Worm (Caenorhabditis elegans): ENCODE results near the gene ace-1.

- no peak for TF ChIP-seq lsy-2 (tag; optimal IDR thresholded peaks at IDR 0.05)
- no peak for TF ChIP-seq alr-1 (tag; optimal IDR thresholded peaks at IDR 0.05)
- no peak for TF ChIP-seq unc-55 (GFP tag; optimal IDR thresholded peaks at IDR 0.05)
- TF ChIP-seq skn-1 (tag; optimal IDR thresholded peaks at IDR 0.05) = no peak
- no peak for TF ChIP-seq blmp-1 (tag; optimal IDR thresholded peaks at IDR 0.05; ENCODE audit: insufficient read depth)
- no peak for TF ChIP-seq elt-3 (tag; optimal IDR thresholded peaks at IDR 0.05)
- no peak for TF ChIP-seq lin-13 (GFP tag; optimal IDR thresholded peaks at IDR 0.05)
- TF ChIP-seq ZK546.5 (tag; optimal IDR thresholded peaks at IDR 0.05) = no peak
- no peak for TF ChIP-seq lin-39 (tag; optimal IDR thresholded peaks at IDR 0.05)
- TF ChIP-seq elt-1 (tag; optimal IDR thresholded peaks at IDR 0.05) = no peak
- no peak for TF ChIP-seq F13H6.1 (tag; optimal IDR thresholded peaks at IDR 0.05)
- TF ChIP-seq egl-27 (tag; optimal IDR thresholded peaks at IDR 0.05) = no peak
- TF ChIP-seq ztf-11 (tag; optimal IDR thresholded peaks at IDR 0.05) = no peak
- TF ChIP-seq ama-1 (optimal IDR thresholded peaks at IDR 0.05) = no peak
Observed at ce11 chrX:16383084-16383483, 16.0 kb downstream of the ace-1 start.
